Fruit fly (Drosophila melanogaster) whole organism, embryonic: ENCODE measurements around the gene CG42638.
A peak's percentile ranks its signal among the peaks of the same experiment; 100 is the strongest.

Experiments
- B-H1 ChIP-seq: fragments of 200-800 bp; sonication (Bioruptor generic); IDR thresholded peaks from 3 replicates; pipeline ENCODE4 v1.3.6; 2022; ENCODE audit warnings: missing biosample characterization, missing genetic modification characterization
- CG10654 ChIP-seq: fragments of 200-800 bp; sonication (Bioruptor generic); optimal IDR thresholded peaks from 2 replicates; lab custom pipeline; 2016; ENCODE audit warnings: missing biosample characterization, missing genetic modification characterization
- CG12104 ChIP-seq: fragments of 200-800 bp; sonication (Bioruptor generic); optimal IDR thresholded peaks from 3 replicates; lab custom pipeline; 2016; ENCODE audit warnings: missing biosample characterization, missing genetic modification characterization
- CG12219 ChIP-seq: fragments of 200-800 bp; sonication (Bioruptor generic); optimal IDR thresholded peaks from 3 replicates; lab custom pipeline; 2018; ENCODE audit warnings: missing biosample characterization, mild to moderate bottlenecking, missing genetic modification characterization
- CG12659 ChIP-seq: fragments of 200-800 bp; sonication (Bioruptor generic); optimal IDR thresholded peaks from 3 replicates; lab custom pipeline; 2017; ENCODE audit warnings: mild to moderate bottlenecking, missing biosample characterization, missing genetic modification reagents, missing genetic modification characterization
- CG12769 ChIP-seq: fragments of 200-800 bp; sonication (Bioruptor generic); optimal IDR thresholded peaks from 2 replicates; lab custom pipeline; 2019; ENCODE audit warnings: missing biosample characterization, mild to moderate bottlenecking, missing genetic modification characterization, moderate library complexity
- CG15011 ChIP-seq: fragments of 200-800 bp; sonication (Bioruptor generic); optimal IDR thresholded peaks from 3 replicates; lab custom pipeline; 2018; ENCODE audit warnings: missing biosample characterization, mild to moderate bottlenecking, missing genetic modification characterization
- CG1647 ChIP-seq: fragments of 200-800 bp; sonication (Bioruptor generic); optimal IDR thresholded peaks from 3 replicates; lab custom pipeline; 2016; ENCODE audit warnings: missing biosample characterization, missing genetic modification characterization
- CG17186 ChIP-seq: fragments of 200-800 bp; sonication (Bioruptor generic); optimal IDR thresholded peaks from 3 replicates; lab custom pipeline; 2017; ENCODE audit warnings: missing biosample characterization, missing genetic modification reagents, missing genetic modification characterization
- CG17328 ChIP-seq: fragments of 200-800 bp; sonication (Bioruptor generic); IDR thresholded peaks from 2 replicates; pipeline ENCODE4 v1.3.6; 2022; ENCODE audit warnings: missing biosample characterization, missing genetic modification characterization
- CG17612 ChIP-seq: fragments of 200-800 bp; sonication (Bioruptor generic); IDR thresholded peaks from 2 replicates; pipeline ENCODE4 v1.3.6; 2022; ENCODE audit warnings: missing biosample characterization, missing genetic modification characterization
- CG43689 ChIP-seq: fragments of 200-800 bp; sonication (Bioruptor generic); IDR thresholded peaks from 2 replicates; pipeline ENCODE4 v1.3.6; 2022; ENCODE audit warnings: missing biosample characterization, missing genetic modification characterization
- CG4707 ChIP-seq: fragments of 200-800 bp; sonication (Bioruptor generic); optimal IDR thresholded peaks from 2 replicates; lab custom pipeline; 2018; ENCODE audit warnings: missing biosample characterization, mild to moderate bottlenecking, missing genetic modification characterization, moderate library complexity
- CG9215 ChIP-seq: fragments of 200-800 bp; sonication (Bioruptor generic); IDR thresholded peaks from 2 replicates; pipeline ENCODE4 v1.3.6; 2022; ENCODE audit warnings: missing biosample characterization, missing genetic modification characterization
- CG9797 ChIP-seq: fragments of 200-800 bp; sonication (Bioruptor generic); optimal IDR thresholded peaks from 3 replicates; lab custom pipeline; 2018; ENCODE audit warnings: missing biosample characterization, mild to moderate bottlenecking, missing genetic modification characterization
- CG9876 ChIP-seq: fragments of 200-800 bp; sonication (Bioruptor generic); optimal IDR thresholded peaks from 2 replicates; lab custom pipeline; 2016; ENCODE audit warnings: missing biosample characterization, missing genetic modification characterization
- CrebB ChIP-seq: fragments of 200-800 bp; sonication (Bioruptor generic); optimal IDR thresholded peaks from 3 replicates; lab custom pipeline; 2018; ENCODE audit warnings: missing biosample characterization, mild to moderate bottlenecking, missing genetic modification characterization
- D19A ChIP-seq: fragments of 200-800 bp; optimal IDR thresholded peaks from 3 replicates; lab custom pipeline; 2019; ENCODE audit warnings: missing biosample characterization, mild to moderate bottlenecking, missing genetic modification characterization, moderate library complexity
- H15 ChIP-seq: fragments of 200-800 bp; sonication (Bioruptor generic); IDR thresholded peaks from 3 replicates; pipeline ENCODE4 v1.3.6; 2022; ENCODE audit warnings: missing biosample characterization, missing genetic modification characterization
- HHEX ChIP-seq: fragments of 200-800 bp; sonication (Bioruptor generic); optimal IDR thresholded peaks from 3 replicates; lab custom pipeline; 2017; ENCODE audit warnings: missing biosample characterization, mild to moderate bottlenecking, missing genetic modification characterization, missing genetic modification reagents
- HLH4C ChIP-seq: fragments of 200-800 bp; sonication (Bioruptor generic); IDR thresholded peaks from 3 replicates; pipeline ENCODE4 v1.3.6; 2022; ENCODE audit warnings: missing biosample characterization, missing genetic modification characterization; ENCODE audit not compliant: partially characterized antibody
- HmgZ ChIP-seq: fragments of 200-800 bp; sonication (Bioruptor generic); optimal IDR thresholded peaks from 2 replicates; lab custom pipeline; 2018; ENCODE audit warnings: missing biosample characterization, mild to moderate bottlenecking, missing genetic modification characterization
- Hr3 ChIP-seq: fragments of 200-800 bp; sonication (Bioruptor generic); optimal IDR thresholded peaks from 3 replicates; lab custom pipeline; 2016; ENCODE audit warnings: missing biosample characterization, missing genetic modification characterization
- Hr78 ChIP-seq, 2 experiments: fragments of 200-800 bp in 1 of 2; fragments of >200 bp in 1 of 2; sonication (Bioruptor generic) in 1 of 2; optimal IDR thresholded peaks; 2 replicates each; lab custom pipeline; 2017 to 2019; ENCODE audit warnings: missing biosample characterization in 2 of 2, missing genetic modification characterization in 2 of 2, mild to moderate bottlenecking in 1 of 2, moderate library complexity in 1 of 2
- MTF-1 ChIP-seq: fragments of 200-800 bp; sonication (Bioruptor generic); optimal IDR thresholded peaks from 2 replicates; lab custom pipeline; 2018; ENCODE audit warnings: missing biosample characterization, mild to moderate bottlenecking, missing genetic modification characterization, borderline replicate concordance
- Mrtf ChIP-seq: fragments of 200-800 bp; sonication (Bioruptor generic); IDR thresholded peaks from 3 replicates; pipeline ENCODE4 v1.3.6; 2022; ENCODE audit warnings: missing biosample characterization, missing genetic modification characterization
- NK7.1 ChIP-seq: fragments of 200-800 bp; sonication (Bioruptor generic); optimal IDR thresholded peaks from 3 replicates; lab custom pipeline; 2016; ENCODE audit warnings: missing biosample characterization, missing genetic modification characterization
- Neu2 ChIP-seq: fragments of 200-800 bp; sonication (Bioruptor generic); optimal IDR thresholded peaks from 3 replicates; lab custom pipeline; 2016; ENCODE audit warnings: missing biosample characterization, missing genetic modification characterization, borderline replicate concordance
- Nf-YA ChIP-seq: fragments of 200-800 bp; sonication (Bioruptor generic); IDR thresholded peaks from 2 replicates; pipeline ENCODE4 v1.3.6; 2022; ENCODE audit warnings: missing biosample characterization, missing genetic modification characterization
- Nf-YC ChIP-seq: fragments of 200-800 bp; optimal IDR thresholded peaks from 3 replicates; lab custom pipeline; 2019; ENCODE audit warnings: missing biosample characterization, mild to moderate bottlenecking, missing genetic modification characterization, moderate library complexity
- Rx ChIP-seq: fragments of 200-800 bp; sonication (Bioruptor generic); IDR thresholded peaks from 2 replicates; pipeline ENCODE4 v1.3.6; 2022; ENCODE audit warnings: missing biosample characterization, missing genetic modification characterization
- Sin3A ChIP-seq: fragments of >200 bp; optimal IDR thresholded peaks from 2 replicates; lab custom pipeline; 2018
- Tbp ChIP-seq: fragments of >200 bp; optimal IDR thresholded peaks from 2 replicates; lab custom pipeline; 2018; ENCODE audit warnings: missing biosample characterization, missing genetic modification characterization
- Trl ChIP-seq, 3 experiments: fragments of >200 bp in 2 of 3; fragments of 200-800 bp in 1 of 3; sonication (Bioruptor generic) in 1 of 3; optimal IDR thresholded peaks; 2 replicates in 1 of 3; 3 replicates in 2 of 3; lab custom pipeline; 2016 to 2017; ENCODE audit warnings: missing biosample characterization in 1 of 3, missing genetic modification characterization in 1 of 3
- Xrp1 ChIP-seq: fragments of 200-800 bp; sonication (Bioruptor generic); IDR thresholded peaks from 2 replicates; pipeline ENCODE4 v1.3.6; 2022; ENCODE audit warnings: missing biosample characterization, missing genetic modification characterization
- chinmo ChIP-seq: fragments of 200-800 bp; sonication (Bioruptor generic); IDR thresholded peaks from 4 replicates; pipeline ENCODE4 v1.3.6; 2022; ENCODE audit warnings: missing biosample characterization, missing genetic modification characterization; ENCODE audit not compliant: partially characterized antibody
- dmrt11E ChIP-seq: fragments of 200-800 bp; sonication (Bioruptor generic); optimal IDR thresholded peaks from 3 replicates; lab custom pipeline; 2018; ENCODE audit warnings: missing biosample characterization, mild to moderate bottlenecking, missing genetic modification characterization, moderate library complexity
- dmrt99B ChIP-seq: fragments of 200-800 bp; sonication (Bioruptor generic); optimal IDR thresholded peaks from 2 replicates; lab custom pipeline; 2018; ENCODE audit warnings: missing biosample characterization, mild to moderate bottlenecking, missing genetic modification characterization, moderate library complexity
- dpn ChIP-seq, 2 experiments: fragments of 200-800 bp; sonication (Bioruptor generic); optimal IDR thresholded peaks; 3 replicates each; lab custom pipeline; 2016; ENCODE audit warnings: missing biosample characterization in 2 of 2, missing genetic modification characterization in 2 of 2
- fru ChIP-seq: fragments of >200 bp; optimal IDR thresholded peaks from 2 replicates; lab custom pipeline; 2017
- jumu ChIP-seq: fragments of 200-800 bp; sonication (Bioruptor generic); optimal IDR thresholded peaks from 3 replicates; lab custom pipeline; 2016; ENCODE audit warnings: missing biosample characterization, missing genetic modification characterization
- lbe ChIP-seq: fragments of 200-800 bp; sonication (Bioruptor generic); optimal IDR thresholded peaks from 2 replicates; lab custom pipeline; 2016; ENCODE audit warnings: missing biosample characterization, mild to moderate bottlenecking, missing genetic modification characterization
- maf-S ChIP-seq: fragments of 200-800 bp; sonication (Bioruptor generic); optimal IDR thresholded peaks from 2 replicates; lab custom pipeline; 2016; ENCODE audit warnings: missing biosample characterization, missing genetic modification characterization
- nom ChIP-seq: fragments of 200-800 bp; sonication (Bioruptor generic); optimal IDR thresholded peaks from 2 replicates; lab custom pipeline; 2017; ENCODE audit warnings: missing biosample characterization, missing genetic modification characterization, mild to moderate bottlenecking, moderate library complexity, missing genetic modification reagents
- pita ChIP-seq: fragments of 200-800 bp; sonication (Bioruptor generic); optimal IDR thresholded peaks from 2 replicates; lab custom pipeline; 2017; ENCODE audit warnings: missing biosample characterization, mild to moderate bottlenecking, missing genetic modification characterization
- pros ChIP-seq: fragments of 200-800 bp; sonication (Bioruptor generic); optimal IDR thresholded peaks from 3 replicates; lab custom pipeline; 2019; ENCODE audit warnings: missing biosample characterization, mild to moderate bottlenecking, missing genetic modification characterization, moderate library complexity
- tgo ChIP-seq: fragments of 200-800 bp; sonication (Bioruptor generic); IDR thresholded peaks from 3 replicates; pipeline ENCODE4 v1.3.6; 2022; ENCODE audit warnings: missing biosample characterization, missing genetic modification characterization
- tin ChIP-seq: fragments of 200-800 bp; sonication (Bioruptor generic); optimal IDR thresholded peaks from 3 replicates; lab custom pipeline; 2016; ENCODE audit warnings: missing biosample characterization, missing genetic modification characterization
- trem ChIP-seq: fragments of 200-800 bp; optimal IDR thresholded peaks from 3 replicates; lab custom pipeline; 2019; ENCODE audit warnings: missing biosample characterization, mild to moderate bottlenecking, missing genetic modification characterization, moderate library complexity
- vvl ChIP-seq: fragments of 200-800 bp; sonication (Bioruptor generic); IDR thresholded peaks from 2 replicates; pipeline ENCODE4 v1.3.6; 2022; ENCODE audit warnings: missing biosample characterization, missing genetic modification characterization

The CG42638 gene

dm6 chr3L:19794203-19794802, 44.8 kb upstream of the CG42638 start (continued):
- TF ChIP-seq Nf-YC (tag; lab: Kevin White, UChicago) (peak; percentile 99), vvl (GFP tag; lab: Robert Waterston, UW) (peak; percentile 87), pros (peak; percentile 51), Rx (GFP tag; lab: Robert Waterston, UW) (peak; percentile 7; the same call in 1 of the 2 replicates), CG12659 (peak; percentile 93), HHEX (GFP tag; lab: Kevin White, UChicago) (peak; percentile 86), CG15011 (peak; percentile 88), CG12104 (GFP tag; lab: Kevin White, UChicago) (peak; percentile 85), CG9797 (no peak), Hr78 (GFP tag; optimal IDR thresholded peaks at IDR 0.05; lab: Kevin White, UChicago) (no peak), tgo (peak; percentile 74), NK7.1 (peak; percentile 88), CG12769 (no peak), Trl (optimal IDR thresholded peaks at IDR 0.05; lab: Kevin White, UChicago) (no peak), Trl (GFP tag; optimal IDR thresholded peaks at IDR 0.05; lab: Kevin White, UChicago) (peak; percentile 78), H15 (GFP tag; lab: Robert Waterston, UW) (peak; percentile 60; the same call in 1 of the 3 replicates), fru (lab: Kevin White, UChicago) (no peak), Nf-YA (GFP tag; lab: Robert Waterston, UW) (peak; percentile 89), CG9215 (GFP tag; lab: Robert Waterston, UW) (peak; percentile 76), nom (GFP tag; lab: Kevin White, UChicago) (peak; percentile 78), CG17328 (peak; percentile 66), Mrtf (GFP tag; lab: Robert Waterston, UW) (peak; percentile 46; the same call in 1 of the 3 replicates), CrebB (tag; lab: Kevin White, UChicago) (peak; percentile 65), Xrp1 (GFP tag; lab: Robert Waterston, UW) (peak; percentile 82), MTF-1 (peak; percentile 66), D19A (peak; percentile 81), CG4707 (GFP tag; lab: Kevin White, UChicago) (peak; percentile 81), chinmo (GFP tag; lab: Robert Waterston, UW) (peak; percentile 67; the same call in 1 of the 4 replicates), maf-S (GFP tag; lab: Kevin White, UChicago) (peak; percentile 69), HmgZ (tag; lab: Kevin White, UChicago) (peak; percentile 74), Sin3A (lab: Kevin White, UChicago) (no peak), CG17612 (no peak), dmrt99B (peak; percentile 91), Hr3 (GFP tag; lab: Kevin White, UChicago) (peak; percentile 73), lbe (GFP tag; lab: Kevin White, UChicago) (peak; percentile 88), trem (tag; lab: Kevin White, UChicago) (peak; percentile 74), tin (GFP tag; lab: Kevin White, UChicago) (peak; percentile 84), CG43689 (GFP tag; lab: Robert Waterston, UW) (no peak), dpn (GFP tag; optimal IDR thresholded peaks at IDR 0.05; lab: Kevin White, UChicago) (peak; percentile 84), B-H1 (GFP tag; lab: Robert Waterston, UW) (peak; percentile 57; the same call in 2 of the 3 replicates), HLH4C (peak; percentile 42; the same call in 1 of the 3 replicates), pita (no peak), jumu (GFP tag; lab: Kevin White, UChicago) (peak; percentile 65), CG9876 (peak; percentile 12), CG17186 (GFP tag; lab: Kevin White, UChicago) (peak; percentile 33), dmrt11E (tag; lab: Kevin White, UChicago) (peak; percentile 66), Tbp (GFP tag; lab: Kevin White, UChicago) (no peak), CG1647 (GFP tag; lab: Kevin White, UChicago) (peak; percentile 13), CG12219 (GFP tag; lab: Kevin White, UChicago) (peak; percentile 81), CG10654 (GFP tag; lab: Kevin White, UChicago) (peak; percentile 44), Neu2 (GFP tag; lab: Kevin White, UChicago) (peak; percentile 33)
